Worm (Caenorhabditis elegans): ENCODE measurements around the gene F02D10.3.

DNA sequence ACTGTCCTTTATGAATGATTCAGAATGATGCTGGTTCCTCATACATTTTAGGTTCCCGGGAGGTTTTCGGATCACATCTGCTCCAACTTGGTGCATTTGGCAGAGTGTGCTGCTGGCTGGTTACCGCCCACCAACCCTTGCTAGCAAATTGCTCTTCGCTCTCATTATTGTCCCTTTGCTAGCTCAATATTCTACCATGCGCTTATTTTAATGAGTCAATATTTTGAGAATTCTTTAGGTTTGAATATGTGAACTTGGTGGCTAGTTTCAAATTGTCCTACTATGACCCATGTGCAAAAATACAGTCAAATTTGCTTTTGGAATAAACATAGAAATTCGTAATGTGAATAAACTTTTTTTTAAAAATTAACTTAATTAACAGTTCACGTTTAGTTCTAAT lies 27.3 kb downstream of the F02D10.3 start:
- no peak for TF ChIP-seq skn-1 (tag; optimal IDR thresholded peaks at IDR 0.05)
- no peak for TF ChIP-seq elt-3 (tag; optimal IDR thresholded peaks at IDR 0.05)
- no peak for TF ChIP-seq mdl-1 (tag; optimal IDR thresholded peaks at IDR 0.05)
- TF ChIP-seq lin-39 (tag; optimal IDR thresholded peaks at IDR 0.05) = no peak
